Fruit fly (Drosophila melanogaster) whole organism, embryonic: ENCODE data around the gene aru.
A peak's percentile ranks its signal among the peaks of the same experiment; 100 is the strongest.

Source experiments
- Atf6 ChIP-seq: fragments of 200-800 bp; sonication (Bioruptor generic); IDR thresholded peaks from 2 replicates; pipeline ENCODE4 v1.3.6; 2022; ENCODE audit warnings: missing biosample characterization, missing genetic modification characterization
- CG10147 ChIP-seq: fragments of 200-800 bp; sonication (Bioruptor generic); optimal IDR thresholded peaks from 2 replicates; lab custom pipeline; 2019; ENCODE audit warnings: missing biosample characterization, mild to moderate bottlenecking, missing genetic modification characterization, moderate library complexity
- CG1024 ChIP-seq: fragments of 200-800 bp; sonication (Bioruptor generic); IDR thresholded peaks from 2 replicates; pipeline ENCODE4 v1.3.6; 2022; ENCODE audit warnings: missing biosample characterization, missing genetic modification characterization
- CG11093 ChIP-seq: fragments of 200-800 bp; sonication (Bioruptor generic); IDR thresholded peaks from 3 replicates; pipeline ENCODE4 v1.3.6; 2022; ENCODE audit warnings: missing biosample characterization, missing genetic modification characterization
- CG11456 ChIP-seq: fragments of 200-800 bp; sonication (Bioruptor generic); IDR thresholded peaks from 3 replicates; pipeline ENCODE4 v1.3.6; 2022; ENCODE audit warnings: missing biosample characterization, missing genetic modification characterization
- CG12071 ChIP-seq: fragments of 200-800 bp; sonication (Bioruptor generic); optimal IDR thresholded peaks from 3 replicates; lab custom pipeline; 2018; ENCODE audit warnings: missing biosample characterization, mild to moderate bottlenecking, missing genetic modification characterization
- CG12299 ChIP-seq: fragments of 200-800 bp; sonication (Bioruptor generic); optimal IDR thresholded peaks from 2 replicates; lab custom pipeline; 2018; ENCODE audit warnings: missing biosample characterization, mild to moderate bottlenecking, missing genetic modification characterization
- CG13894 ChIP-seq: fragments of 200-800 bp; sonication (Bioruptor generic); optimal IDR thresholded peaks from 3 replicates; lab custom pipeline; 2018; ENCODE audit warnings: missing biosample characterization, mild to moderate bottlenecking, missing genetic modification characterization, moderate library complexity
- CG14441 ChIP-seq: fragments of 200-800 bp; sonication (Bioruptor generic); IDR thresholded peaks from 2 replicates; pipeline ENCODE4 v1.3.6; 2022; ENCODE audit warnings: missing biosample characterization, missing genetic modification characterization
- CG14710 ChIP-seq: fragments of 200-800 bp; sonication (Bioruptor generic); optimal IDR thresholded peaks from 3 replicates; lab custom pipeline; 2019; ENCODE audit warnings: missing biosample characterization, mild to moderate bottlenecking, missing genetic modification characterization, moderate library complexity
- CG1602 ChIP-seq: fragments of 200-800 bp; sonication (Bioruptor generic); optimal IDR thresholded peaks from 3 replicates; lab custom pipeline; 2016; ENCODE audit warnings: missing biosample characterization, missing genetic modification characterization
- CG17186 ChIP-seq: fragments of 200-800 bp; sonication (Bioruptor generic); optimal IDR thresholded peaks from 3 replicates; lab custom pipeline; 2017; ENCODE audit warnings: missing biosample characterization, missing genetic modification reagents, missing genetic modification characterization
- CG18262 ChIP-seq: fragments of 200-800 bp; optimal IDR thresholded peaks from 3 replicates; lab custom pipeline; 2019; ENCODE audit warnings: missing biosample characterization, mild to moderate bottlenecking, missing genetic modification characterization, moderate library complexity
- CG31224 ChIP-seq: fragments of 200-800 bp; sonication (Bioruptor generic); IDR thresholded peaks from 2 replicates; pipeline ENCODE4 v1.3.6; 2022; ENCODE audit warnings: missing biosample characterization, missing genetic modification characterization
- CG32772 ChIP-seq: fragments of 200-800 bp; sonication (Bioruptor generic); IDR thresholded peaks from 2 replicates; pipeline ENCODE4 v1.3.6; 2022; ENCODE audit warnings: missing biosample characterization, missing genetic modification characterization
- CG3281 ChIP-seq: fragments of 200-800 bp; sonication (Bioruptor generic); optimal IDR thresholded peaks from 3 replicates; lab custom pipeline; 2017; ENCODE audit warnings: missing biosample characterization, mild to moderate bottlenecking, missing genetic modification characterization
- CG4328 ChIP-seq: fragments of 200-800 bp; sonication (Bioruptor generic); optimal IDR thresholded peaks from 3 replicates; lab custom pipeline; 2017; ENCODE audit warnings: missing biosample characterization, missing genetic modification reagents, missing genetic modification characterization
- CG43689 ChIP-seq: fragments of 200-800 bp; sonication (Bioruptor generic); IDR thresholded peaks from 2 replicates; pipeline ENCODE4 v1.3.6; 2022; ENCODE audit warnings: missing biosample characterization, missing genetic modification characterization
- CG7556 ChIP-seq: fragments of 200-800 bp; sonication (Bioruptor generic); optimal IDR thresholded peaks from 2 replicates; lab custom pipeline; 2017; ENCODE audit warnings: missing biosample characterization, mild to moderate bottlenecking, missing genetic modification characterization
- CG7786 ChIP-seq: fragments of 200-800 bp; sonication (Bioruptor generic); optimal IDR thresholded peaks from 2 replicates; lab custom pipeline; 2016; ENCODE audit warnings: missing biosample characterization, missing genetic modification characterization
- CG7839 ChIP-seq: fragments of 200-800 bp; sonication (Bioruptor generic); optimal IDR thresholded peaks from 3 replicates; lab custom pipeline; 2018; ENCODE audit warnings: missing biosample characterization, mild to moderate bottlenecking, missing genetic modification characterization, moderate library complexity
- CG9817 ChIP-seq: fragments of 200-800 bp; sonication (Bioruptor generic); optimal IDR thresholded peaks from 2 replicates; lab custom pipeline; 2018; ENCODE audit warnings: missing biosample characterization, mild to moderate bottlenecking, missing genetic modification characterization, moderate library complexity
- Chrac-16 ChIP-seq: fragments of 200-800 bp; sonication (Bioruptor generic); optimal IDR thresholded peaks from 3 replicates; lab custom pipeline; 2016; ENCODE audit warnings: missing biosample characterization, missing genetic modification characterization
- E2f2 ChIP-seq: fragments of 200-800 bp; sonication (Bioruptor generic); IDR thresholded peaks from 2 replicates; pipeline ENCODE4 v1.3.6; 2022; ENCODE audit warnings: missing biosample characterization, missing genetic modification characterization
- Fer3 ChIP-seq: fragments of 200-800 bp; sonication (Bioruptor generic); optimal IDR thresholded peaks from 2 replicates; lab custom pipeline; 2018; ENCODE audit warnings: missing biosample characterization, mild to moderate bottlenecking, missing genetic modification characterization, moderate library complexity
- H15 ChIP-seq: fragments of 200-800 bp; sonication (Bioruptor generic); IDR thresholded peaks from 3 replicates; pipeline ENCODE4 v1.3.6; 2022; ENCODE audit warnings: missing biosample characterization, missing genetic modification characterization
- Myb ChIP-seq: fragments of 200-800 bp; sonication (Bioruptor generic); optimal IDR thresholded peaks from 2 replicates; lab custom pipeline; 2016; ENCODE audit warnings: missing biosample characterization, missing genetic modification characterization
- NK7.1 ChIP-seq: fragments of 200-800 bp; sonication (Bioruptor generic); optimal IDR thresholded peaks from 3 replicates; lab custom pipeline; 2016; ENCODE audit warnings: missing biosample characterization, missing genetic modification characterization
- NfI ChIP-seq: fragments of 200-800 bp; sonication (Bioruptor generic); optimal IDR thresholded peaks from 3 replicates; lab custom pipeline; 2018; ENCODE audit warnings: missing biosample characterization, mild to moderate bottlenecking, missing genetic modification characterization, moderate library complexity
- Spps ChIP-seq: fragments of 200-800 bp; sonication (Bioruptor generic); optimal IDR thresholded peaks from 2 replicates; lab custom pipeline; 2018; ENCODE audit warnings: missing biosample characterization, mild to moderate bottlenecking, missing genetic modification characterization
- Xbp1 ChIP-seq: fragments of 200-800 bp; sonication (Bioruptor generic); optimal IDR thresholded peaks from 3 replicates; lab custom pipeline; 2016; ENCODE audit warnings: missing biosample characterization, mild to moderate bottlenecking, missing genetic modification characterization
- Xrp1 ChIP-seq: fragments of 200-800 bp; sonication (Bioruptor generic); IDR thresholded peaks from 2 replicates; pipeline ENCODE4 v1.3.6; 2022; ENCODE audit warnings: missing biosample characterization, missing genetic modification characterization
- ap ChIP-seq: fragments of 200-800 bp; sonication (Bioruptor generic); IDR thresholded peaks from 2 replicates; pipeline ENCODE4 v1.3.6; 2022; ENCODE audit warnings: missing biosample characterization, missing genetic modification characterization
- ato ChIP-seq: fragments of 200-800 bp; sonication (Bioruptor generic); IDR thresholded peaks from 2 replicates; pipeline ENCODE4 v1.3.6; 2022; ENCODE audit warnings: missing biosample characterization, missing genetic modification characterization; ENCODE audit not compliant: partially characterized antibody
- ci ChIP-seq: fragments of 200-800 bp; sonication (Bioruptor generic); IDR thresholded peaks from 3 replicates; pipeline ENCODE4 v1.3.6; 2022; ENCODE audit warnings: missing biosample characterization, missing genetic modification characterization
- dmrt99B ChIP-seq: fragments of 200-800 bp; sonication (Bioruptor generic); optimal IDR thresholded peaks from 2 replicates; lab custom pipeline; 2018; ENCODE audit warnings: missing biosample characterization, mild to moderate bottlenecking, missing genetic modification characterization, moderate library complexity
- ems ChIP-seq: fragments of 200-800 bp; sonication (Bioruptor generic); optimal IDR thresholded peaks from 3 replicates; lab custom pipeline; 2016; ENCODE audit warnings: missing biosample characterization, missing genetic modification characterization
- gce ChIP-seq: fragments of 200-800 bp; sonication (Bioruptor generic); IDR thresholded peaks from 3 replicates; pipeline ENCODE4 v1.3.6; 2022; ENCODE audit warnings: missing biosample characterization, missing genetic modification characterization
- grau ChIP-seq: fragments of 200-800 bp; optimal IDR thresholded peaks from 3 replicates; lab custom pipeline; 2019; ENCODE audit warnings: missing biosample characterization, mild to moderate bottlenecking, missing genetic modification characterization, moderate library complexity
- ham ChIP-seq: fragments of 200-800 bp; sonication (Bioruptor generic); IDR thresholded peaks from 2 replicates; pipeline ENCODE4 v1.3.6; 2022; ENCODE audit warnings: missing biosample characterization, missing genetic modification characterization
- hbn ChIP-seq: fragments of 200-800 bp; sonication (Bioruptor generic); IDR thresholded peaks from 2 replicates; pipeline ENCODE4 v1.3.6; 2022; ENCODE audit warnings: missing biosample characterization, missing genetic modification characterization; ENCODE audit not compliant: partially characterized antibody
- hkb ChIP-seq, 2 experiments: fragments of 200-800 bp in 1 of 2; fragments of >200 bp in 1 of 2; sonication (Bioruptor generic) in 1 of 2; IDR thresholded peaks in 1 of 2; optimal IDR thresholded peaks in 1 of 2; 2 replicates each; pipeline versions ENCODE4 v1.3.6 to Lab custom; 2017 to 2022; ENCODE audit warnings: missing biosample characterization in 1 of 2, missing genetic modification characterization in 1 of 2
- mirr ChIP-seq: fragments of 200-800 bp; sonication (Bioruptor generic); optimal IDR thresholded peaks from 3 replicates; lab custom pipeline; 2018; ENCODE audit warnings: missing biosample characterization, mild to moderate bottlenecking, missing genetic modification characterization
- pum ChIP-seq: fragments of 200-800 bp; sonication (Bioruptor generic); optimal IDR thresholded peaks from 2 replicates; lab custom pipeline; 2016; ENCODE audit warnings: missing biosample characterization, missing genetic modification characterization
- seq ChIP-seq: fragments of 200-800 bp; sonication (Bioruptor generic); IDR thresholded peaks from 2 replicates; pipeline ENCODE4 v1.3.6; 2022; ENCODE audit warnings: missing biosample characterization, missing genetic modification characterization
- tin ChIP-seq: fragments of 200-800 bp; sonication (Bioruptor generic); optimal IDR thresholded peaks from 3 replicates; lab custom pipeline; 2016; ENCODE audit warnings: missing biosample characterization, missing genetic modification characterization
- unc-4 ChIP-seq: fragments of 200-800 bp; sonication (Bioruptor generic); IDR thresholded peaks from 2 replicates; pipeline ENCODE4 v1.3.6; 2022; ENCODE audit warnings: missing biosample characterization, missing genetic modification characterization; ENCODE audit not compliant: partially characterized antibody
- vvl ChIP-seq: fragments of 200-800 bp; sonication (Bioruptor generic); IDR thresholded peaks from 2 replicates; pipeline ENCODE4 v1.3.6; 2022; ENCODE audit warnings: missing biosample characterization, missing genetic modification characterization
- wek ChIP-seq: fragments of 200-800 bp; sonication (Bioruptor generic); optimal IDR thresholded peaks from 3 replicates; lab custom pipeline; 2018; ENCODE audit warnings: missing biosample characterization, mild to moderate bottlenecking, missing genetic modification characterization, moderate library complexity
- zen ChIP-seq: fragments of 200-800 bp; sonication (Bioruptor generic); optimal IDR thresholded peaks from 3 replicates; lab custom pipeline; 2018; ENCODE audit warnings: missing biosample characterization, mild to moderate bottlenecking, missing genetic modification characterization, moderate library complexity

aru gene

dm6 chr2L:892461-892860 is 24.3 kb upstream of the aru start (continued):
- peak; percentile 40 for TF ChIP-seq CG10147 (GFP tag; lab: Kevin White, UChicago)
- TF ChIP-seq CG12299 (tag; lab: Kevin White, UChicago): no peak
- no peak for TF ChIP-seq Spps (tag; lab: Kevin White, UChicago)
- TF ChIP-seq Xbp1 (GFP tag; lab: Kevin White, UChicago): peak; percentile 10
- TF ChIP-seq H15 (GFP tag; lab: Robert Waterston, UW): no peak
- TF ChIP-seq Fer3 (tag; lab: Kevin White, UChicago): peak; percentile 47
- peak; percentile 15 for TF ChIP-seq pum (GFP tag; lab: Kevin White, UChicago)
- TF ChIP-seq CG18262 (tag; lab: Kevin White, UChicago): peak; percentile 30
- TF ChIP-seq CG1024 (GFP tag; lab: Robert Waterston, UW): no peak
- TF ChIP-seq CG11093: peak; percentile 29; the same call in 1 of the 3 replicates
- no peak for TF ChIP-seq ato (GFP tag; lab: Robert Waterston, UW)
- TF ChIP-seq CG32772 (GFP tag; lab: Robert Waterston, UW): peak; percentile 30; the same call in 1 of the 2 replicates
- peak; percentile 49 for TF ChIP-seq CG7556
- TF ChIP-seq CG31224 (GFP tag; lab: Robert Waterston, UW): no peak
- peak; percentile 51 for TF ChIP-seq CG3281
- TF ChIP-seq mirr: peak; percentile 10
- no peak for TF ChIP-seq CG4328 (GFP tag; lab: Kevin White, UChicago)
- no peak for TF ChIP-seq Chrac-16
- TF ChIP-seq grau (tag; lab: Kevin White, UChicago): peak; percentile 41
- peak; percentile 42 for TF ChIP-seq vvl (GFP tag; lab: Robert Waterston, UW)
- TF ChIP-seq CG1602: no peak
- peak; percentile 31; the same call in 1 of the 2 replicates for TF ChIP-seq Atf6 (GFP tag; lab: Robert Waterston, UW)
- TF ChIP-seq hkb (optimal IDR thresholded peaks at IDR 0.05; lab: Kevin White, UChicago): no peak
- TF ChIP-seq hkb (GFP tag; IDR thresholded peaks at IDR 0.05; lab: Robert Waterston, UW): peak; percentile 54
- peak; percentile 9 for TF ChIP-seq Myb (GFP tag; lab: Kevin White, UChicago)
- peak; percentile 24 for TF ChIP-seq zen (tag; lab: Kevin White, UChicago)
- 0 out of 3 replicates have a peak, but pooled peaks have one; percentile 17 for TF ChIP-seq ci (GFP tag; lab: Robert Waterston, UW)
- TF ChIP-seq NfI (GFP tag; lab: Kevin White, UChicago): peak; percentile 33
- TF ChIP-seq CG14710 (tag; lab: Kevin White, UChicago): peak; percentile 8
- TF ChIP-seq wek: no peak
- peak; percentile 55 for TF ChIP-seq dmrt99B (tag; lab: Kevin White, UChicago)
- TF ChIP-seq ap (GFP tag; lab: Robert Waterston, UW): 0 out of 2 replicates have a peak, but pooled peaks have one; percentile 27
- TF ChIP-seq CG13894 (tag; lab: Kevin White, UChicago): peak; percentile 47
- peak; percentile 30 for TF ChIP-seq CG9817 (tag; lab: Kevin White, UChicago)
- peak; percentile 56; the same call in 1 of the 2 replicates for TF ChIP-seq seq (GFP tag; lab: Robert Waterston, UW)
- TF ChIP-seq CG7839 (tag; lab: Kevin White, UChicago): peak; percentile 48
- TF ChIP-seq NK7.1 (GFP tag; lab: Kevin White, UChicago): no peak
- TF ChIP-seq CG12071: peak; percentile 48
- TF ChIP-seq E2f2 (GFP tag; lab: Robert Waterston, UW): 0 out of 2 replicates have a peak, but pooled peaks have one; percentile 9
- no peak for TF ChIP-seq CG43689
- no peak for TF ChIP-seq hbn
- peak; percentile 19 for TF ChIP-seq tin (GFP tag; lab: Kevin White, UChicago)
- TF ChIP-seq ems: peak; percentile 3
- TF ChIP-seq CG11456 (GFP tag; lab: Robert Waterston, UW): peak; percentile 64; the same call in 1 of the 3 replicates
- 0 out of 2 replicates have a peak, but pooled peaks have one; percentile 11 for TF ChIP-seq CG14441 (GFP tag; lab: Robert Waterston, UW)
- TF ChIP-seq CG7786 (GFP tag; lab: Kevin White, UChicago): peak; percentile 6
- TF ChIP-seq gce: 0 out of 3 replicates have a peak, but pooled peaks have one; percentile 35
- no peak for TF ChIP-seq CG17186
- 0 out of 2 replicates have a peak, but pooled peaks have one; percentile 58 for TF ChIP-seq Xrp1 (GFP tag; lab: Robert Waterston, UW)
- no peak for TF ChIP-seq ham (GFP tag; lab: Robert Waterston, UW)
- TF ChIP-seq unc-4 (GFP tag; lab: Robert Waterston, UW): no peak
